Worm (Caenorhabditis elegans) whole organism, L2 larva: Measurements from ENCODE around the gene ttx-1.

Experiments
- R02D3.7 ChIP-seq: fragments of 150-350 bp; optimal IDR thresholded peaks from 2 replicates; lab custom pipeline; 2014; ENCODE audit warnings: missing biosample characterization, missing genetic modification characterization
- Y55F3AM.14 ChIP-seq: fragments of 200-800 bp; sonication (Bioruptor generic); optimal IDR thresholded peaks from 2 replicates; lab custom pipeline; 2018; ENCODE audit warnings: mild to moderate bottlenecking, missing genetic modification characterization, missing compliant biosample characterization
- alr-1 ChIP-seq: fragments of 150-350 bp; optimal IDR thresholded peaks from 2 replicates; lab custom pipeline; 2014; ENCODE audit warnings: missing biosample characterization, missing genetic modification characterization
- blmp-1 ChIP-seq: sonication (generic microtip); optimal IDR thresholded peaks from 2 replicates; lab custom pipeline; 2017; ENCODE audit warnings: missing genetic modification characterization, mild to moderate bottlenecking, missing compliant biosample characterization, antibody characterized with exemption, moderate library complexity; ENCODE audit not compliant: insufficient read depth
- ceh-82 ChIP-seq: fragments of 150-350 bp; optimal IDR thresholded peaks from 2 replicates; lab custom pipeline; 2014; ENCODE audit warnings: missing biosample characterization, missing genetic modification characterization
- fos-1 ChIP-seq: fragments of 150-350 bp; optimal IDR thresholded peaks from 2 replicates; lab custom pipeline; 2014; ENCODE audit warnings: missing biosample characterization, missing genetic modification characterization
- gmeb-1 ChIP-seq: fragments of 150-350 bp; optimal IDR thresholded peaks from 2 replicates; lab custom pipeline; 2014; ENCODE audit warnings: missing biosample characterization, missing genetic modification characterization
- lsy-2 ChIP-seq, 2 experiments: fragments of 150-350 bp in 1 of 2; sonication (generic microtip) in 1 of 2; optimal IDR thresholded peaks; 2 replicates each; lab custom pipeline; 2014 to 2017; ENCODE audit warnings: missing biosample characterization in 2 of 2, missing genetic modification characterization in 2 of 2
- mdl-1 ChIP-seq, 2 experiments: fragments of 150-350 bp in 1 of 2; sonication (generic microtip) in 1 of 2; optimal IDR thresholded peaks; 2 replicates each; lab custom pipeline; 2017; ENCODE audit warnings: missing biosample characterization in 2 of 2, missing genetic modification characterization in 2 of 2
- sma-3 ChIP-seq: sonication (generic microtip); optimal IDR thresholded peaks from 2 replicates; lab custom pipeline; 2016; ENCODE audit warnings: missing genetic modification reagents, missing genetic modification characterization, missing compliant biosample characterization
- unc-55 ChIP-seq: fragments of 150-350 bp; sonication (generic microtip); optimal IDR thresholded peaks from 3 replicates; lab custom pipeline; 2014; ENCODE audit warnings: missing biosample characterization, missing genetic modification reagents, missing genetic modification characterization
- unc-62 ChIP-seq: fragments of 150-350 bp; optimal IDR thresholded peaks from 2 replicates; lab custom pipeline; 2014; ENCODE audit warnings: missing biosample characterization, missing genetic modification reagents, missing genetic modification characterization
- zag-1 ChIP-seq: fragments of 150-350 bp; optimal IDR thresholded peaks from 2 replicates; lab custom pipeline; 2014; ENCODE audit warnings: missing biosample characterization, missing genetic modification characterization
- ztf-11 ChIP-seq: sonication (generic microtip); optimal IDR thresholded peaks from 2 replicates; lab custom pipeline; 2017; ENCODE audit warnings: missing biosample characterization, missing genetic modification characterization

DNA sequence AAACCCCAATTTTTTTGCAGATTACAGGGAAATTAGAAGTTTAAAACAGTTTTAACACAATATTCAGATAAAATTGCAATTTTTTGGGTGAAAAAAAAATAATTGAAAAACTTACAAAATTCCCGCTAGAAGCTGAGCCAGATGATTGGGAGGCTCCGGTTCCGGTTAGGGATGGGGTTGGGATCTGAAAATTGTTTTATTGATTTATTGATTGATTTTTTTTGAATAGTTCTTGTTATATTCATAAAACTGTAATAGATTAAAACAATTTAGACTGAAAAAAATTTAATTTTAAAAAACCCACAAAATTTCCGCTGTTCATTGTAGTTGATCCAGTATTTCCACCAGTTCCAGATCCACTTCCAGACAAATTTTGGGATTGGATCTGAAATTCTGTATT lies 4.6 kb downstream of the ttx-1 start:
- no peak for TF ChIP-seq ztf-11 (tag; lab: Kevin White, UChicago)
- TF ChIP-seq unc-62 (GFP tag; lab: Kevin White, UChicago), result no peak
- TF ChIP-seq lsy-2 (tag; optimal IDR thresholded peaks at IDR 0.05; lab: Kevin White, UChicago), result no peak
- no peak for TF ChIP-seq R02D3.7
- TF ChIP-seq unc-55 (GFP tag; lab: Kevin White, UChicago), result no peak
- TF ChIP-seq alr-1 (tag; lab: Kevin White, UChicago), result no peak
- TF ChIP-seq blmp-1 (tag; lab: Kevin White, UChicago), result no peak
- no peak for TF ChIP-seq ceh-82 (tag; lab: Kevin White, UChicago)
- TF ChIP-seq zag-1 (tag; lab: Kevin White, UChicago), result no peak
- no peak for TF ChIP-seq Y55F3AM.14 (GFP tag; lab: Kevin White, UChicago)
- no peak for TF ChIP-seq mdl-1 (tag; optimal IDR thresholded peaks at IDR 0.05; lab: Kevin White, UChicago)
- TF ChIP-seq fos-1, result no peak
- TF ChIP-seq sma-3 (GFP tag; lab: Kevin White, UChicago), result no peak
- no peak for TF ChIP-seq gmeb-1
